Worm (Caenorhabditis elegans) whole organism, midembryonic: ENCODE results near the gene F07G11.1.

Experiments
- T22C8.4 ChIP-seq: fragments of 200-800 bp; sonication (Bioruptor generic); IDR thresholded peaks from 2 replicates; pipeline ENCODE4 v1.3.6; 2022; ENCODE audit warnings: missing genetic modification characterization, missing compliant biosample characterization
- cog-1 ChIP-seq: sonication (generic microtip); optimal IDR thresholded peaks from 2 replicates; lab custom pipeline; 2016; ENCODE audit warnings: missing genetic modification characterization, missing compliant biosample characterization
- flt-1 ChIP-seq: fragments of 200-800 bp; sonication (Bioruptor generic); IDR thresholded peaks from 2 replicates; pipeline ENCODE4 v1.3.6; 2022; ENCODE audit warnings: missing genetic modification characterization, missing compliant biosample characterization
- klf-2 ChIP-seq: fragments of 200-800 bp; sonication (Bioruptor generic); conservative IDR thresholded peaks from 2 replicates; pipeline ENCODE4 v1.3.6; 2022; ENCODE audit warnings: missing genetic modification reagents, missing genetic modification characterization, missing compliant biosample characterization
- med-1 ChIP-seq: sonication (generic microtip); optimal IDR thresholded peaks from 2 replicates; lab custom pipeline; 2017; ENCODE audit warnings: missing genetic modification characterization, mild to moderate bottlenecking, missing compliant biosample characterization, antibody characterized with exemption, missing genetic modification reagents; ENCODE audit not compliant: insufficient read depth
- ref-1 ChIP-seq: fragments of 200-800 bp; sonication (Bioruptor generic); conservative IDR thresholded peaks from 2 replicates; pipeline ENCODE4 v1.3.6; 2022; ENCODE audit warnings: missing genetic modification reagents, missing genetic modification characterization, missing compliant biosample characterization
- tab-1 ChIP-seq: fragments of 200-800 bp; sonication (Bioruptor generic); IDR thresholded peaks from 2 replicates; pipeline ENCODE4 v1.3.6; 2022; ENCODE audit warnings: missing genetic modification characterization, missing compliant biosample characterization
- ztf-23 ChIP-seq: fragments of 200-800 bp; sonication (Bioruptor generic); IDR thresholded peaks from 2 replicates; pipeline ENCODE4 v1.3.6; 2022; ENCODE audit warnings: missing genetic modification reagents, missing genetic modification characterization, missing compliant biosample characterization
- ztf-29 ChIP-seq: fragments of 200-800 bp; sonication (Bioruptor generic); IDR thresholded peaks from 2 replicates; pipeline ENCODE4 v1.3.6; 2022; ENCODE audit warnings: missing genetic modification reagents, missing genetic modification characterization, missing compliant biosample characterization

Gene F07G11.1

DNA sequence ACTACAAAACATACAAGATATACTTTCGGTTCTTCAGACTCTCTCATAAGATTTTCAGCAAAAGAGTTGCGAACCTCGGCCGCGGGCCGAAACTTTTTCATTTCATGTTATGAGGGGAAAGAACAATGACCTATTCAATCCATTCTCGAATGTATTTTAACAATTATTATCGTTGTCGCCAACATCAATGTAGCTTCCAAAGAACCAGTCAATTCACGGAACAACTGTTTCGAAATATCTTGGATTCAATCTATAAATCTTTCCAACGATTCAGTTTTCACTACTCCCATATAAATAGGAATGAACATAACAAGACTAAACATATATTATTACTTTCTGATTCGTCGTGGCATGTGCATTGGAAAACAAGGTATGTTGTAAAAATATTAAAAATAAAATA lies at the start of gene F07G11.1:
Gene F07G11.1 (plus strand): TSS at position 301 of the 400 bp plus-strand sequence.
- TF ChIP-seq med-1 (no peak), T22C8.4 (GFP tag; lab: Robert Waterston, UW) (no peak), ztf-29 (no peak), tab-1 (GFP tag; lab: Robert Waterston, UW) (no peak), flt-1 (no peak), cog-1 (no peak), ref-1 (GFP tag; lab: Robert Waterston, UW) (no peak), ztf-23 (GFP tag; lab: Robert Waterston, UW) (no peak), klf-2 (no peak)

DNA sequence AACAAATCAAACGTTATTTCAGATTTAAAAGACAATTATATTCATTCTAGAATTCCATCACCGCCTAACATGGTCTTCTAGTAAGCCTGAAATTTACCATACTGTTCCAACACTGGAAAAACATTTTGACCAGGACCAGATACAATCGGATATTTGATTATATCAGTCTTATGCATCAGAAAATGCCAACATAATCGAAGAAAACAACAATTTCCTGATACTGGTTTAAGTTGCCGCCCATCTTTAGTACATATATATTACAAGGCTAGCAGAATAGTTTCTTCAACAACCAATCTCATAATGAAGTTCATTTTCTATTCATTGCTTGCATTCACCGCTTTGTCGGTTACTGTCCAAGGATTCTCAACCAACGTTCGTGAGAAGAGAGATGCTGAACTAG lies 48.2 kb upstream of the F07G11.1 start, which contains the start of gene C13A2.12:
Gene C13A2.12 (plus strand): TSS at position 301 of the 400 bp plus-strand sequence.
- TF ChIP-seq ztf-23 (GFP tag; lab: Robert Waterston, UW), result no peak
- TF ChIP-seq T22C8.4 (GFP tag; lab: Robert Waterston, UW), result no peak
- TF ChIP-seq cog-1, result no peak
- no peak for TF ChIP-seq klf-2
- TF ChIP-seq med-1, result no peak
- no peak for TF ChIP-seq ref-1 (GFP tag; lab: Robert Waterston, UW)
- TF ChIP-seq tab-1 (GFP tag; lab: Robert Waterston, UW), result no peak
- no peak for TF ChIP-seq ztf-29
- TF ChIP-seq flt-1, result no peak

ce11 chrV:7264042-7264441 lies 43.1 kb upstream of the F07G11.1 start, which contains the start of gene C13A2.9:
Gene C13A2.9 (minus strand): TSS chrV:7264142.
- no peak for TF ChIP-seq ztf-23 (GFP tag; lab: Robert Waterston, UW)
- TF ChIP-seq ref-1 (GFP tag; lab: Robert Waterston, UW), result no peak
- TF ChIP-seq tab-1 (GFP tag; lab: Robert Waterston, UW), result no peak
- no peak for TF ChIP-seq cog-1
- no peak for TF ChIP-seq ztf-29
- no peak for TF ChIP-seq T22C8.4 (GFP tag; lab: Robert Waterston, UW)
- TF ChIP-seq klf-2, result no peak
- no peak for TF ChIP-seq flt-1

DNA sequence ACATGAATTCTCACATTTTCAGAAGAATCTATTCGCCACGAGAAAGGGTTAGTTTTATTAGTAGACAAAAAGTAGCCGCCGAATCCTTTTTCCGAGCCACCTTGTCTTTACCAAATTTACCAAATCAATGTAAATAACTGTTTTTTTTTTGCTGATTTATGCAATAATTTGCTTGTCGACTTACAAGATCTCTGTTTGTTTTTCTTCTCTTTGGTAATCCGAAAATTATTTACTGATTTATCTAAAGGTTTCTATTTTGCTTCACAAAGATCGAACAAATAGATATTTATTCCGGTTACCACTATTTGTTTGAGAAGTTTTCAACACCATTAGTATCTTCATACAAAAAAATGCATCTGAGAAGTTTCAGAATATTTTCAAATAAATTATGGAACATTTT lies 41.2 kb upstream of the F07G11.1 start, which contains the start of gene C13A2.7:
Gene C13A2.7 (plus strand): TSS at position 301 of the 400 bp plus-strand sequence.
- no peak for TF ChIP-seq ztf-29
- no peak for TF ChIP-seq tab-1 (GFP tag; lab: Robert Waterston, UW)
- no peak for TF ChIP-seq klf-2
- no peak for TF ChIP-seq flt-1
- no peak for TF ChIP-seq ztf-23 (GFP tag; lab: Robert Waterston, UW)
- TF ChIP-seq med-1, result no peak
- TF ChIP-seq T22C8.4 (GFP tag; lab: Robert Waterston, UW), result no peak

DNA sequence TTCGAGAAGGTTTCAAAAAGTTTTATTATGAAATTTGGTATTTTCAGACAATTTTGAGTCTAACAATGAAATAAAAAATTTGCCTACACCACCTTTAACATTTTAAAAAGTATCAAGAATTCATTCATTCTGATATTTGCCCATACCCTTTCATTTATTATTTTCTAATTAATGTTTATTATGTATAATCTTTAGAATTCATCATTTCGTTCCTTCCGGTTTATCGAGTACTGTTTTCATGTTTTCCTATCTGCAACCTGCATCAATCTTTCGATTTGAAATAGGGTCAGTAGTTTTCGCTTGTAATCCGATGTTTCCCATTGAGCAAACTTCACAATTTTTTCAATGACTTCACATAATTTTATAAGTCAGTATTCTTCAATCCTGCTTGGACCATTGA lies 37.8 kb upstream of the F07G11.1 start, which contains the start of gene C13A2.6:
Gene C13A2.6 (plus strand): TSS at position 301 of the 400 bp plus-strand sequence.
- TF ChIP-seq tab-1 (GFP tag; lab: Robert Waterston, UW) (no peak), ztf-23 (GFP tag; lab: Robert Waterston, UW) (no peak)

- no peak for TF ChIP-seq ztf-29
- no peak for TF ChIP-seq cog-1
- TF ChIP-seq T22C8.4 (GFP tag; lab: Robert Waterston, UW), result no peak
These were observed 32.2 kb upstream of the F07G11.1 start, which contains the start of gene C13A2.10 for ce11 chrV:7274992-7275391. Gene C13A2.10 (minus strand): TSS chrV:7275092.

- TF ChIP-seq ztf-23 (GFP tag; lab: Robert Waterston, UW), result no peak
- TF ChIP-seq ztf-29, result no peak
- no peak for TF ChIP-seq tab-1 (GFP tag; lab: Robert Waterston, UW)
- no peak for TF ChIP-seq T22C8.4 (GFP tag; lab: Robert Waterston, UW)
- TF ChIP-seq ref-1 (GFP tag; lab: Robert Waterston, UW), result no peak
- TF ChIP-seq flt-1, result no peak
- no peak for TF ChIP-seq cog-1
- TF ChIP-seq klf-2, result no peak
- TF ChIP-seq med-1, result no peak
These were observed 31.7 kb upstream of the F07G11.1 start, which contains the start of gene C13A2.5 for ce11 chrV:7275491-7275890. Gene C13A2.5 (plus strand): TSS chrV:7275791.

DNA sequence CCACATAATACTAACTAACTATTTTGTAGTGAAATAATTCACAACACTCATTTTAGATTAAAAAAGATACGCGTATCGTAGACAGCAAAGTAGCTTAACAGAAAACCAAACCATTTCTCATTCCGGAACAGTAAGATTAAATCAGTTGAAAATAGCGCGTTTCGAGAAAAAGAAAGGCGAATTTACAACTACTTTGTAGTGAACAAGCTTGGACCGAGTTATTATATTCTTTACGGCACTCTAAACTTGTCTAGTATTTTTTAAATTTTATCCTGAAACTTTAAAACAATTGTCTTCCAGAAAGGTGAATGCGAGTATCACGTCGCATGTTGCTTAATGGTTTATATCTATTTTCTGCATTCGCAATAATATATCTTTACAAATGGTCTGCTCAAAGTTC lies 28.1 kb upstream of the F07G11.1 start, which contains the start of gene C13A2.4:
Gene C13A2.4 (plus strand): TSS at position 301 of the 400 bp plus-strand sequence.
- TF ChIP-seq ztf-23 (GFP tag; lab: Robert Waterston, UW) (no peak), ref-1 (GFP tag; lab: Robert Waterston, UW) (no peak), T22C8.4 (GFP tag; lab: Robert Waterston, UW) (no peak), tab-1 (GFP tag; lab: Robert Waterston, UW) (no peak), klf-2 (no peak), cog-1 (no peak), flt-1 (no peak), med-1 (no peak), ztf-29 (no peak)

DNA sequence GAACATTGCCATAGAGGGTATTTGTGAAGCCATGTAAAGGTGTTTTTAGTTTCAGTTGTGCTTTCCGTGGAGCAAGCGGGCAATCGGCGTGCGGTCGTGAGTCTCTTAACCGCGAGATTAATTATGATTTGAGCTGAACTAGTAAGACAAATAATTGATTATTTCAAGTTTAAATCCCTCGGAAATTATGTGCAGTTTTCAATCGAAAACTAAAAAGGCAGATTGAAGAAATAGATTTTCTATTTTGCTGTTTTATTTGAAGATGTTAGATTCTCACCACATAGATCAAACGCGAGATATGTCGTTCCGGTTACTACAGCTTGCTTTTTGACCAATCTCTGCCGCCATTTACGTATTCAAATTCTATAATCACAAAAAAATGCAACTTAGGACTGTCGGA lies 25.2 kb upstream of the F07G11.1 start, which contains the start of gene C13A2.3:
Gene C13A2.3 (plus strand): TSS at position 301 of the 400 bp plus-strand sequence.
- TF ChIP-seq klf-2, result no peak
- TF ChIP-seq cog-1, result no peak
- no peak for TF ChIP-seq tab-1 (GFP tag; lab: Robert Waterston, UW)
- no peak for TF ChIP-seq ref-1 (GFP tag; lab: Robert Waterston, UW)
- TF ChIP-seq T22C8.4 (GFP tag; lab: Robert Waterston, UW), result no peak
- TF ChIP-seq ztf-29, result no peak
- TF ChIP-seq ztf-23 (GFP tag; lab: Robert Waterston, UW), result no peak
- no peak for TF ChIP-seq med-1
- no peak for TF ChIP-seq flt-1

DNA sequence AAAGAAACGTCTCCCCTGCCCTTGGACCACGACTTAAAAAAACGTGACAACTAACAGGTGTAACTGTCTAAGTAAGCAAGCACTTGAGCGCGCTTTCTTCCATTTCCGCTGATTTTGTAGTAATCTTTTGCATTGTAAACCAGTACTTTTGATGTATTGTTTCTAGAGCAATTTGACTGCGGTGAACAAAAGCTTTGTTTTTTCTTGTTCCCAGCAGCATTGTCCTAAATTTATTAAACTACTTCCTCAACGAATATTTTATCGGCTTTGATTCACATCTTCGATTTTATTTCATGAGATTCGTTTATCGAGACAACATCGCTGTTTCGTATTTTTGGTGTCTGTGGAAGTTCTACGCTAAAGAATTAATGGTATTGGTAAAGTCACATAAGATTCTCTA lies 18.5 kb upstream of the F07G11.1 start, which contains the start of gene C13A2.1:
Gene C13A2.1 (plus strand): TSS at position 301 of the 400 bp plus-strand sequence.
- TF ChIP-seq klf-2, result no peak
- TF ChIP-seq ref-1 (GFP tag; lab: Robert Waterston, UW), result no peak
- no peak for TF ChIP-seq ztf-23 (GFP tag; lab: Robert Waterston, UW)
- no peak for TF ChIP-seq med-1
- no peak for TF ChIP-seq flt-1
- no peak for TF ChIP-seq T22C8.4 (GFP tag; lab: Robert Waterston, UW)
- no peak for TF ChIP-seq tab-1 (GFP tag; lab: Robert Waterston, UW)

- TF ChIP-seq ztf-29 (no peak), cog-1 (no peak), tab-1 (GFP tag; lab: Robert Waterston, UW) (no peak), klf-2 (no peak), T22C8.4 (GFP tag; lab: Robert Waterston, UW) (no peak), ref-1 (GFP tag; lab: Robert Waterston, UW) (no peak), med-1 (no peak), flt-1 (no peak), ztf-23 (GFP tag; lab: Robert Waterston, UW) (no peak)
These were observed 11.9 kb upstream of the F07G11.1 start, which contains the start of gene F07G11.4 for ce11 chrV:7295270-7295669. Gene F07G11.4 (minus strand): TSS chrV:7295370.
